Fruit fly (Drosophila melanogaster) whole organism, embryonic: ENCODE measurements around the gene CG6034.
A peak's percentile ranks its signal among the peaks of the same experiment; 100 is the strongest.

Experiments used
- CG10209 ChIP-seq: fragments of 200-800 bp; sonication (Bioruptor generic); optimal IDR thresholded peaks from 3 replicates; lab custom pipeline; 2017; ENCODE audit warnings: missing biosample characterization, mild to moderate bottlenecking, missing genetic modification characterization, missing genetic modification reagents
- CG11504 ChIP-seq: fragments of 200-800 bp; sonication (Bioruptor generic); optimal IDR thresholded peaks from 3 replicates; lab custom pipeline; 2019; ENCODE audit warnings: missing biosample characterization, mild to moderate bottlenecking, missing genetic modification characterization, moderate library complexity
- CG11560 ChIP-seq: fragments of 200-800 bp; sonication (Bioruptor generic); IDR thresholded peaks from 3 replicates; pipeline ENCODE4 v1.3.6; 2022; ENCODE audit warnings: missing biosample characterization, missing genetic modification characterization
- CG12769 ChIP-seq: fragments of 200-800 bp; sonication (Bioruptor generic); optimal IDR thresholded peaks from 2 replicates; lab custom pipeline; 2019; ENCODE audit warnings: missing biosample characterization, mild to moderate bottlenecking, missing genetic modification characterization, moderate library complexity
- CG13123 ChIP-seq: fragments of 200-800 bp; sonication (Bioruptor generic); optimal IDR thresholded peaks from 2 replicates; lab custom pipeline; 2016; ENCODE audit warnings: missing biosample characterization, missing genetic modification characterization
- CG15073 ChIP-seq: fragments of 200-800 bp; sonication (Bioruptor generic); optimal IDR thresholded peaks from 2 replicates; lab custom pipeline; 2016; ENCODE audit warnings: missing biosample characterization, missing genetic modification characterization
- CG1832 ChIP-seq: fragments of 200-800 bp; sonication (Bioruptor generic); optimal IDR thresholded peaks from 2 replicates; lab custom pipeline; 2017; ENCODE audit warnings: missing biosample characterization, mild to moderate bottlenecking, missing genetic modification characterization, inconsistent platforms
- CG2875 ChIP-seq: fragments of 200-800 bp; sonication (Bioruptor generic); optimal IDR thresholded peaks from 2 replicates; lab custom pipeline; 2017; ENCODE audit warnings: missing biosample characterization, mild to moderate bottlenecking, missing genetic modification characterization, missing genetic modification reagents
- CG32532 ChIP-seq: fragments of 200-800 bp; sonication (Bioruptor generic); IDR thresholded peaks from 2 replicates; pipeline ENCODE4 v1.3.6; 2022; ENCODE audit warnings: missing biosample characterization, missing genetic modification characterization
- CG34376 ChIP-seq: fragments of 200-800 bp; sonication (Bioruptor generic); optimal IDR thresholded peaks from 2 replicates; lab custom pipeline; 2018; ENCODE audit warnings: missing biosample characterization, mild to moderate bottlenecking, missing genetic modification characterization
- CG3847 ChIP-seq: fragments of 200-800 bp; sonication (Bioruptor generic); IDR thresholded peaks from 2 replicates; pipeline ENCODE4 v1.3.6; 2022; ENCODE audit warnings: missing biosample characterization, missing genetic modification characterization
- CG4617 ChIP-seq: fragments of 200-800 bp; sonication (Bioruptor generic); optimal IDR thresholded peaks from 3 replicates; lab custom pipeline; 2016; ENCODE audit warnings: missing biosample characterization, missing genetic modification characterization, borderline replicate concordance
- CG4730 ChIP-seq: fragments of 200-800 bp; sonication (Bioruptor generic); IDR thresholded peaks from 2 replicates; pipeline ENCODE4 v1.3.6; 2022; ENCODE audit warnings: missing biosample characterization, missing genetic modification characterization
- CG6272 ChIP-seq: fragments of 200-800 bp; sonication (Bioruptor generic); IDR thresholded peaks from 2 replicates; pipeline ENCODE4 v1.3.6; 2022; ENCODE audit warnings: missing biosample characterization, missing genetic modification characterization
- CG7372 ChIP-seq: fragments of 200-800 bp; sonication (Bioruptor generic); IDR thresholded peaks from 2 replicates; pipeline ENCODE4 v1.3.6; 2022; ENCODE audit warnings: missing biosample characterization, missing genetic modification characterization
- CG9437 ChIP-seq: fragments of 200-800 bp; sonication (Bioruptor generic); optimal IDR thresholded peaks from 2 replicates; lab custom pipeline; 2018; ENCODE audit warnings: missing biosample characterization, mild to moderate bottlenecking, missing genetic modification characterization
- E2f2 ChIP-seq: fragments of 200-800 bp; sonication (Bioruptor generic); IDR thresholded peaks from 2 replicates; pipeline ENCODE4 v1.3.6; 2022; ENCODE audit warnings: missing biosample characterization, missing genetic modification characterization
- H15 ChIP-seq: fragments of 200-800 bp; sonication (Bioruptor generic); IDR thresholded peaks from 3 replicates; pipeline ENCODE4 v1.3.6; 2022; ENCODE audit warnings: missing biosample characterization, missing genetic modification characterization
- HLH3B ChIP-seq: fragments of 200-800 bp; sonication (Bioruptor generic); IDR thresholded peaks from 2 replicates; pipeline ENCODE4 v1.3.6; 2022; ENCODE audit warnings: missing biosample characterization, missing genetic modification characterization
- HmgZ ChIP-seq: fragments of 200-800 bp; sonication (Bioruptor generic); optimal IDR thresholded peaks from 2 replicates; lab custom pipeline; 2018; ENCODE audit warnings: missing biosample characterization, mild to moderate bottlenecking, missing genetic modification characterization
- Hr3 ChIP-seq: fragments of 200-800 bp; sonication (Bioruptor generic); optimal IDR thresholded peaks from 3 replicates; lab custom pipeline; 2016; ENCODE audit warnings: missing biosample characterization, missing genetic modification characterization
- Mad ChIP-seq: fragments of 200-800 bp; sonication (Bioruptor generic); optimal IDR thresholded peaks from 2 replicates; lab custom pipeline; 2016; ENCODE audit warnings: missing biosample characterization, missing genetic modification characterization
- Opbp ChIP-seq: fragments of 200-800 bp; sonication (Bioruptor generic); IDR thresholded peaks from 3 replicates; pipeline ENCODE4 v1.3.6; 2022; ENCODE audit warnings: missing biosample characterization, missing genetic modification characterization; ENCODE audit not compliant: partially characterized antibody
- Scr ChIP-seq: fragments of 200-800 bp; sonication (Bioruptor generic); IDR thresholded peaks from 2 replicates; pipeline ENCODE4 v1.3.6; 2022; ENCODE audit warnings: missing biosample characterization, missing genetic modification characterization; ENCODE audit not compliant: partially characterized antibody
- abd-A ChIP-seq: fragments of 200-800 bp; sonication (Bioruptor generic); optimal IDR thresholded peaks from 3 replicates; lab custom pipeline; 2019; ENCODE audit warnings: missing biosample characterization, mild to moderate bottlenecking, missing genetic modification characterization, moderate library complexity
- az2 ChIP-seq: fragments of 200-800 bp; sonication (Bioruptor generic); optimal IDR thresholded peaks from 3 replicates; lab custom pipeline; 2016; ENCODE audit warnings: missing biosample characterization, missing genetic modification characterization
- bbx ChIP-seq: fragments of 200-800 bp; sonication (Bioruptor generic); IDR thresholded peaks from 2 replicates; pipeline ENCODE4 v1.3.6; 2022; ENCODE audit warnings: missing biosample characterization, missing genetic modification characterization; ENCODE audit not compliant: partially characterized antibody
- chm ChIP-seq: fragments of 200-800 bp; sonication (Bioruptor generic); IDR thresholded peaks from 2 replicates; pipeline ENCODE4 v1.3.6; 2022; ENCODE audit warnings: missing biosample characterization, missing genetic modification characterization
- crp ChIP-seq, 2 experiments: fragments of 200-800 bp; sonication (Bioruptor generic); optimal IDR thresholded peaks; 2 replicates in 1 of 2; 3 replicates in 1 of 2; lab custom pipeline; 2017; ENCODE audit warnings: missing biosample characterization in 2 of 2, missing genetic modification characterization in 2 of 2, mild to moderate bottlenecking in 1 of 2, moderate library complexity in 1 of 2
- dmrt99B ChIP-seq: fragments of 200-800 bp; sonication (Bioruptor generic); optimal IDR thresholded peaks from 2 replicates; lab custom pipeline; 2018; ENCODE audit warnings: missing biosample characterization, mild to moderate bottlenecking, missing genetic modification characterization, moderate library complexity
- eve ChIP-seq, 2 experiments: fragments of >200 bp; optimal IDR thresholded peaks; 2 replicates each; lab custom pipeline; 2017; ENCODE audit warnings: missing biosample characterization in 2 of 2, missing genetic modification characterization in 2 of 2
- gfzf ChIP-seq: fragments of 200-800 bp; sonication (Bioruptor generic); optimal IDR thresholded peaks from 2 replicates; lab custom pipeline; 2016; ENCODE audit warnings: missing biosample characterization, mild to moderate bottlenecking, missing genetic modification characterization, moderate library complexity
- grau ChIP-seq: fragments of 200-800 bp; optimal IDR thresholded peaks from 3 replicates; lab custom pipeline; 2019; ENCODE audit warnings: missing biosample characterization, mild to moderate bottlenecking, missing genetic modification characterization, moderate library complexity
- maf-S ChIP-seq: fragments of 200-800 bp; sonication (Bioruptor generic); optimal IDR thresholded peaks from 2 replicates; lab custom pipeline; 2016; ENCODE audit warnings: missing biosample characterization, missing genetic modification characterization
- mirr ChIP-seq: fragments of 200-800 bp; sonication (Bioruptor generic); optimal IDR thresholded peaks from 3 replicates; lab custom pipeline; 2018; ENCODE audit warnings: missing biosample characterization, mild to moderate bottlenecking, missing genetic modification characterization
- nau ChIP-seq: fragments of 200-800 bp; sonication (Bioruptor generic); optimal IDR thresholded peaks from 3 replicates; lab custom pipeline; 2017; ENCODE audit warnings: missing biosample characterization, mild to moderate bottlenecking, missing genetic modification characterization, missing genetic modification reagents
- nerfin-2 ChIP-seq: fragments of 200-800 bp; sonication (Bioruptor generic); IDR thresholded peaks from 2 replicates; pipeline ENCODE4 v1.3.6; 2022; ENCODE audit warnings: missing biosample characterization, missing genetic modification characterization; ENCODE audit not compliant: partially characterized antibody
- pzg ChIP-seq: fragments of 200-800 bp; sonication (Bioruptor generic); optimal IDR thresholded peaks from 3 replicates; lab custom pipeline; 2018; ENCODE audit warnings: missing biosample characterization, mild to moderate bottlenecking, missing genetic modification characterization, moderate library complexity
- repo ChIP-seq: fragments of 200-800 bp; sonication (Bioruptor generic); optimal IDR thresholded peaks from 2 replicates; lab custom pipeline; 2016; ENCODE audit warnings: missing biosample characterization, missing genetic modification characterization
- rib ChIP-seq: fragments of 200-800 bp; sonication (Bioruptor generic); IDR thresholded peaks from 2 replicates; pipeline ENCODE4 v1.3.6; 2022; ENCODE audit warnings: missing biosample characterization, missing genetic modification characterization
- run ChIP-seq: fragments of 200-800 bp; sonication (Bioruptor generic); optimal IDR thresholded peaks from 3 replicates; lab custom pipeline; 2018; ENCODE audit warnings: missing biosample characterization, mild to moderate bottlenecking, missing genetic modification characterization
- salm ChIP-seq: fragments of 200-800 bp; sonication (Bioruptor generic); optimal IDR thresholded peaks from 2 replicates; lab custom pipeline; 2018; ENCODE audit warnings: missing biosample characterization, mild to moderate bottlenecking, missing genetic modification characterization
- schlank ChIP-seq: fragments of 200-800 bp; sonication (Bioruptor generic); optimal IDR thresholded peaks from 2 replicates; lab custom pipeline; 2018; ENCODE audit warnings: missing biosample characterization, mild to moderate bottlenecking, missing genetic modification characterization
- sim ChIP-seq: fragments of 200-800 bp; sonication (Bioruptor generic); IDR thresholded peaks from 2 replicates; pipeline ENCODE4 v1.3.6; 2022; ENCODE audit warnings: missing biosample characterization, missing genetic modification characterization
- tin ChIP-seq: fragments of 200-800 bp; sonication (Bioruptor generic); optimal IDR thresholded peaks from 3 replicates; lab custom pipeline; 2016; ENCODE audit warnings: missing biosample characterization, missing genetic modification characterization
- tna ChIP-seq: fragments of 200-800 bp; sonication (Bioruptor generic); IDR thresholded peaks from 2 replicates; pipeline ENCODE4 v1.3.6; 2022; ENCODE audit warnings: missing biosample characterization, missing genetic modification characterization; ENCODE audit not compliant: partially characterized antibody
- toy ChIP-seq: fragments of 200-800 bp; sonication (Bioruptor generic); IDR thresholded peaks from 2 replicates; pipeline ENCODE4 v1.3.6; 2022; ENCODE audit warnings: missing biosample characterization, missing genetic modification characterization
- zfh1 ChIP-seq: fragments of 200-800 bp; sonication (Bioruptor generic); IDR thresholded peaks from 3 replicates; pipeline ENCODE4 v1.3.6; 2022; ENCODE audit warnings: missing biosample characterization, missing genetic modification characterization

The CG6034 gene

dm6 chr3L:17757156-17758083 is 10.8 kb upstream of the CG6034 start (continued):
- TF ChIP-seq CG7372 (GFP tag; lab: Robert Waterston, UW): 0 out of 2 replicates have a peak, but pooled peaks have one; percentile 19
- TF ChIP-seq grau: peak; percentile 80
- TF ChIP-seq Scr (GFP tag; lab: Robert Waterston, UW): no peak
- no peak for TF ChIP-seq CG4617 (GFP tag; lab: Kevin White, UChicago)
- TF ChIP-seq Opbp: no peak
- peak; percentile 51; the same call in 1 of the 2 replicates for TF ChIP-seq E2f2 (GFP tag; lab: Robert Waterston, UW)
- TF ChIP-seq CG34376 (GFP tag; lab: Kevin White, UChicago): peak; percentile 57
- TF ChIP-seq bbx (GFP tag; lab: Robert Waterston, UW): no peak
- TF ChIP-seq crp (GFP tag; optimal IDR thresholded peaks at IDR 0.05; lab: Kevin White, UChicago): peak in 1 of 2 experiments; percentile 33
- peak; percentile 74 for TF ChIP-seq Hr3 (GFP tag; lab: Kevin White, UChicago)
- TF ChIP-seq CG11504: peak; percentile 87
- peak; percentile 79 for TF ChIP-seq az2 (GFP tag; lab: Kevin White, UChicago)
- peak; percentile 39 for TF ChIP-seq repo (GFP tag; lab: Kevin White, UChicago)
- TF ChIP-seq tna (GFP tag; lab: Robert Waterston, UW): no peak
- TF ChIP-seq CG3847 (GFP tag; lab: Robert Waterston, UW): no peak
- peak; percentile 80 for TF ChIP-seq tin (GFP tag; lab: Kevin White, UChicago)
- no peak for TF ChIP-seq abd-A (tag; lab: Kevin White, UChicago)
- 0 out of 2 replicates have a peak, but pooled peaks have one; percentile 50 for TF ChIP-seq sim (GFP tag; lab: Robert Waterston, UW)
- TF ChIP-seq Mad: peak; percentile 45
- TF ChIP-seq maf-S (GFP tag; lab: Kevin White, UChicago): no peak
- TF ChIP-seq CG9437: peak; percentile 74
- TF ChIP-seq eve (GFP tag; optimal IDR thresholded peaks at IDR 0.05; lab: Kevin White, UChicago): peak; percentile 35 to 92
- TF ChIP-seq run (tag; lab: Kevin White, UChicago): peak; percentile 67
- no peak for TF ChIP-seq mirr (GFP tag; lab: Kevin White, UChicago)
- no peak for TF ChIP-seq CG32532 (GFP tag; lab: Robert Waterston, UW)
- no peak for TF ChIP-seq CG4730 (GFP tag; lab: Robert Waterston, UW)
- no peak for TF ChIP-seq CG6272 (GFP tag; lab: Robert Waterston, UW)
- TF ChIP-seq CG1832 (GFP tag; lab: Kevin White, UChicago): no peak
- TF ChIP-seq CG11560 (tag; lab: Robert Waterston, UW): no peak
- TF ChIP-seq pzg: no peak
- peak; percentile 78 for TF ChIP-seq zfh1
- TF ChIP-seq CG12769 (tag; lab: Kevin White, UChicago): no peak
- TF ChIP-seq dmrt99B (tag; lab: Kevin White, UChicago): peak; percentile 87
- TF ChIP-seq CG13123 (GFP tag; lab: Kevin White, UChicago): peak; percentile 39
- TF ChIP-seq nerfin-2 (GFP tag; lab: Robert Waterston, UW): no peak
- TF ChIP-seq rib (GFP tag; lab: Robert Waterston, UW): no peak
- TF ChIP-seq CG2875 (GFP tag; lab: Kevin White, UChicago): peak; percentile 88
- no peak for TF ChIP-seq schlank (tag; lab: Kevin White, UChicago)
- TF ChIP-seq gfzf (GFP tag; lab: Kevin White, UChicago): no peak
- TF ChIP-seq CG15073 (GFP tag; lab: Kevin White, UChicago): no peak
- TF ChIP-seq HLH3B (GFP tag; lab: Robert Waterston, UW): peak; percentile 64
- TF ChIP-seq salm (tag; lab: Kevin White, UChicago): peak; percentile 49
- no peak for TF ChIP-seq toy
- peak; percentile 64; the same call in 1 of the 3 replicates for TF ChIP-seq H15 (GFP tag; lab: Robert Waterston, UW)
- peak; percentile 75 for TF ChIP-seq nau (GFP tag; lab: Kevin White, UChicago)
- TF ChIP-seq CG10209 (GFP tag; lab: Kevin White, UChicago): peak; percentile 82
- TF ChIP-seq HmgZ: peak; percentile 23
- peak; percentile 31; the same call in 1 of the 2 replicates for TF ChIP-seq chm (GFP tag; lab: Robert Waterston, UW)
